Worm (Caenorhabditis elegans) whole organism, late embryonic: ENCODE measurements around the gene F36G3.3.

Source experiments
- C08G9.2 ChIP-seq: sonication (generic microtip); optimal IDR thresholded peaks from 2 replicates; lab custom pipeline; 2016; ENCODE audit warnings: mild to moderate bottlenecking, missing genetic modification characterization, moderate library complexity, missing compliant biosample characterization
- C38D4.7 ChIP-seq: fragments of 200-800 bp; sonication (Bioruptor generic); optimal IDR thresholded peaks from 2 replicates; lab custom pipeline; 2018; ENCODE audit warnings: mild to moderate bottlenecking, missing genetic modification characterization, moderate library complexity, missing compliant biosample characterization
- K02D7.2 ChIP-seq: sonication (generic microtip); optimal IDR thresholded peaks from 2 replicates; lab custom pipeline; 2017; ENCODE audit warnings: mild to moderate bottlenecking, missing genetic modification characterization, missing compliant biosample characterization
- K09A11.1 ChIP-seq: sonication (generic microtip); optimal IDR thresholded peaks from 2 replicates; lab custom pipeline; 2017; ENCODE audit warnings: antibody characterized with exemption, mild to moderate bottlenecking, missing genetic modification characterization, missing compliant biosample characterization; ENCODE audit not compliant: insufficient read depth
- T23F11.4 ChIP-seq: fragments of 200-800 bp; sonication (Bioruptor generic); optimal IDR thresholded peaks from 2 replicates; lab custom pipeline; 2018; ENCODE audit warnings: mild to moderate bottlenecking, missing genetic modification characterization, missing compliant biosample characterization
- Y22D7AL.16 ChIP-seq: sonication (generic microtip); optimal IDR thresholded peaks from 2 replicates; lab custom pipeline; 2016; ENCODE audit warnings: missing genetic modification characterization, missing compliant biosample characterization
- ama-1 ChIP-seq: fragments of 150-350 bp; optimal IDR thresholded peaks from 2 replicates; lab custom pipeline; 2014
- ceh-18 ChIP-seq: sonication (generic microtip); optimal IDR thresholded peaks from 2 replicates; lab custom pipeline; 2016; ENCODE audit warnings: missing genetic modification characterization, missing compliant biosample characterization
- ceh-31 ChIP-seq: sonication (generic microtip); optimal IDR thresholded peaks from 2 replicates; lab custom pipeline; 2016; ENCODE audit warnings: missing genetic modification characterization, missing compliant biosample characterization
- ceh-45 ChIP-seq: fragments of 200-800 bp; sonication (Bioruptor generic); IDR thresholded peaks from 2 replicates; pipeline ENCODE4 v1.3.6; 2022; ENCODE audit warnings: missing genetic modification reagents, missing genetic modification characterization, missing compliant biosample characterization
- ceh-48 ChIP-seq: sonication (generic microtip); optimal IDR thresholded peaks from 2 replicates; lab custom pipeline; 2016; ENCODE audit warnings: missing genetic modification characterization, inconsistent platforms, missing compliant biosample characterization
- ceh-6 ChIP-seq: fragments of 200-800 bp; sonication (Bioruptor generic); optimal IDR thresholded peaks from 2 replicates; lab custom pipeline; 2018; ENCODE audit warnings: mild to moderate bottlenecking, missing genetic modification characterization, missing compliant biosample characterization
- ceh-9 ChIP-seq: sonication (generic microtip); optimal IDR thresholded peaks from 2 replicates; lab custom pipeline; 2016; ENCODE audit warnings: mild to moderate bottlenecking, missing genetic modification characterization, inconsistent platforms, missing compliant biosample characterization
- che-1 ChIP-seq: sonication (generic microtip); optimal IDR thresholded peaks from 2 replicates; lab custom pipeline; 2016; ENCODE audit warnings: mild to moderate bottlenecking, missing genetic modification characterization, missing compliant biosample characterization
- dmd-4 ChIP-seq: sonication (generic microtip); optimal IDR thresholded peaks from 2 replicates; lab custom pipeline; 2016; ENCODE audit warnings: borderline replicate concordance, missing genetic modification characterization, missing compliant biosample characterization
- elt-2 ChIP-seq: sonication (generic microtip); optimal IDR thresholded peaks from 2 replicates; lab custom pipeline; 2016; ENCODE audit warnings: missing genetic modification reagents, missing genetic modification characterization, missing compliant biosample characterization
- ets-4 ChIP-seq: sonication (generic microtip); optimal IDR thresholded peaks from 2 replicates; lab custom pipeline; 2016; ENCODE audit warnings: missing genetic modification characterization, missing compliant biosample characterization
- fkh-10 ChIP-seq: fragments of 150-350 bp; optimal IDR thresholded peaks from 2 replicates; lab custom pipeline; 2014; ENCODE audit warnings: missing biosample characterization, missing genetic modification reagents, missing genetic modification characterization
- hlh-8 ChIP-seq: sonication (generic microtip); optimal IDR thresholded peaks from 2 replicates; lab custom pipeline; 2016; ENCODE audit warnings: missing genotype, missing genetic modification characterization, missing compliant biosample characterization
- lim-6 ChIP-seq: sonication (generic microtip); optimal IDR thresholded peaks from 2 replicates; lab custom pipeline; 2016; ENCODE audit warnings: missing genetic modification characterization, missing compliant biosample characterization
- madf-2 ChIP-seq: sonication (generic microtip); optimal IDR thresholded peaks from 2 replicates; lab custom pipeline; 2017; ENCODE audit warnings: missing genetic modification characterization, missing compliant biosample characterization
- mec-3 ChIP-seq: sonication (generic microtip); optimal IDR thresholded peaks from 2 replicates; lab custom pipeline; 2016; ENCODE audit warnings: borderline replicate concordance, missing genetic modification characterization, missing compliant biosample characterization
- nhr-232 ChIP-seq: sonication (generic microtip); optimal IDR thresholded peaks from 2 replicates; lab custom pipeline; 2016; ENCODE audit warnings: missing genetic modification characterization, missing compliant biosample characterization
- odd-2 ChIP-seq: sonication (generic microtip); optimal IDR thresholded peaks from 2 replicates; lab custom pipeline; 2017; ENCODE audit warnings: antibody characterized with exemption, mild to moderate bottlenecking, missing genetic modification characterization, missing compliant biosample characterization
- pax-1 ChIP-seq: fragments of 150-350 bp; optimal IDR thresholded peaks from 2 replicates; lab custom pipeline; 2014; ENCODE audit warnings: missing biosample characterization, missing genetic modification characterization
- pha-2 ChIP-seq: sonication (generic microtip); optimal IDR thresholded peaks from 2 replicates; lab custom pipeline; 2017; ENCODE audit warnings: mild to moderate bottlenecking, missing genetic modification characterization, missing compliant biosample characterization
- pqm-1 ChIP-seq: sonication (generic microtip); optimal IDR thresholded peaks from 2 replicates; lab custom pipeline; 2016; ENCODE audit warnings: missing genetic modification characterization, missing compliant biosample characterization
- pros-1 ChIP-seq: fragments of 150-350 bp; optimal IDR thresholded peaks from 2 replicates; lab custom pipeline; 2014; ENCODE audit warnings: missing biosample characterization, missing genetic modification reagents, missing genetic modification characterization
- rnt-1 ChIP-seq: sonication (generic microtip); optimal IDR thresholded peaks from 2 replicates; lab custom pipeline; 2016; ENCODE audit warnings: missing genetic modification characterization, missing compliant biosample characterization
- sdc-2 ChIP-seq: sonication (generic microtip); optimal IDR thresholded peaks from 2 replicates; lab custom pipeline; 2016; ENCODE audit warnings: missing genotype, missing genetic modification characterization, missing compliant biosample characterization
- sox-2 ChIP-seq: fragments of 200-800 bp; sonication (Bioruptor generic); IDR thresholded peaks from 2 replicates; pipeline ENCODE4 v1.3.6; 2022; ENCODE audit warnings: missing genetic modification reagents, missing genetic modification characterization, missing compliant biosample characterization
- syd-9 ChIP-seq: sonication (generic microtip); optimal IDR thresholded peaks from 2 replicates; lab custom pipeline; 2016; ENCODE audit warnings: mild to moderate bottlenecking, missing genetic modification characterization, moderate library complexity, missing compliant biosample characterization
- tbx-7 ChIP-seq: sonication (generic microtip); optimal IDR thresholded peaks from 2 replicates; lab custom pipeline; 2016; ENCODE audit warnings: missing genotype, missing genetic modification characterization, missing compliant biosample characterization
- unc-3 ChIP-seq, 2 experiments: fragments of 200-800 bp in 1 of 2; sonication (Bioruptor generic) in 1 of 2; sonication (generic microtip) in 1 of 2; conservative IDR thresholded peaks in 1 of 2; optimal IDR thresholded peaks in 1 of 2; 2 replicates each; pipeline versions ENCODE4 v1.3.6 to Lab custom; 2016 to 2022; ENCODE audit warnings: missing compliant biosample characterization in 2 of 2, missing genetic modification characterization in 2 of 2, missing genetic modification reagents in 1 of 2
- unc-42 ChIP-seq: sonication (generic microtip); optimal IDR thresholded peaks from 2 replicates; lab custom pipeline; 2016; ENCODE audit warnings: missing genotype, missing genetic modification characterization, missing compliant biosample characterization
- unc-55 ChIP-seq: sonication (generic microtip); optimal IDR thresholded peaks from 2 replicates; lab custom pipeline; 2017; ENCODE audit warnings: missing biosample characterization, missing genetic modification reagents, missing genetic modification characterization
- zip-5 ChIP-seq: sonication (generic microtip); optimal IDR thresholded peaks from 2 replicates; lab custom pipeline; 2016; ENCODE audit warnings: missing genetic modification characterization, missing compliant biosample characterization
- ztf-16 ChIP-seq: sonication (generic microtip); optimal IDR thresholded peaks from 2 replicates; lab custom pipeline; 2017; ENCODE audit warnings: missing genetic modification characterization, missing compliant biosample characterization

Gene F36G3.3

DNA sequence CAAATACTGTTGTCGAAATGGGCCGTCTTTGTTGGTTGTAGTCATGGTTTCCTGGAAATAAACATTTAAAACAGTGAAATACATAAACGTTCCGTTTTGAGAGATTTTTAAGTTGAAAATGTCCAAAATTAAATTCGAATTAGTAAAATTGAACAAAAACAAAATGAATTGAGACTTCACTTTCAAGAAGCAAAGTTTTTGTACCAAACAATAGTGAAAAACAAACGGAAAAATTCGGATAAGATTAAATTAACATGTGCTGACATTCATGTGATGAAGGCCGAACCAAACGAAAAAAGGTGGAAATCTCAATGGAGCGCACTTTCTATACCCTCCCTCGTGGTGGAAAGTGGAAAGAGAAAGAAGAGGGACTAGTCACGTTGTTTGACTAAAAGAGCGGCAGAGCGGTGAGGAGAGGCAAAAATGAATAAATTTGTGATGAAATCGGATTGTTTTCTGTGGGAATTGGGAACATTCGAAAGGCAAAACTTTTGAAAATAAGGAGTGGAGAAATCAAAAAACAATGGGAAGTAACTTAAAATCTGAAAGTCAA is 39.4 kb downstream of the F36G3.3 start, which contains the start of gene ipla-2 (continued):
- TF ChIP-seq pqm-1 (no peak), ceh-48 (tag; lab: Kevin White, UChicago) (no peak), C38D4.7 (no peak), ceh-31 (peak; percentile 64), dmd-4 (no peak), unc-42 (tag; lab: Kevin White, UChicago) (peak; percentile 87), unc-55 (GFP tag; lab: Kevin White, UChicago) (peak; percentile 34), T23F11.4 (no peak), tbx-7 (tag; lab: Kevin White, UChicago) (no peak), sdc-2 (tag; lab: Kevin White, UChicago) (no peak), K09A11.1 (tag; lab: Kevin White, UChicago) (no peak), ceh-6 (no peak), mec-3 (tag; lab: Kevin White, UChicago) (no peak), madf-2 (tag; lab: Kevin White, UChicago) (no peak), che-1 (tag; lab: Kevin White, UChicago) (no peak), zip-5 (tag; lab: Kevin White, UChicago) (no peak), nhr-232 (tag; lab: Kevin White, UChicago) (no peak), fkh-10 (GFP tag; lab: Kevin White, UChicago) (no peak), K02D7.2 (tag; lab: Kevin White, UChicago) (no peak), ztf-16 (tag; lab: Kevin White, UChicago) (no peak), pax-1 (no peak), ceh-18 (tag; lab: Kevin White, UChicago) (peak; percentile 20), unc-3 (GFP tag; conservative IDR thresholded peaks at IDR 0.05; lab: Robert Waterston, UW) (no peak), unc-3 (tag; optimal IDR thresholded peaks at IDR 0.05; lab: Kevin White, UChicago) (no peak), ets-4 (no peak), sox-2 (GFP tag; lab: Robert Waterston, UW) (no peak), ceh-45 (GFP tag; lab: Robert Waterston, UW) (no peak), odd-2 (tag; lab: Kevin White, UChicago) (no peak), elt-2 (tag; lab: Kevin White, UChicago) (no peak), hlh-8 (no peak), pros-1 (tag; lab: Kevin White, UChicago) (no peak), Y22D7AL.16 (no peak)

DNA sequence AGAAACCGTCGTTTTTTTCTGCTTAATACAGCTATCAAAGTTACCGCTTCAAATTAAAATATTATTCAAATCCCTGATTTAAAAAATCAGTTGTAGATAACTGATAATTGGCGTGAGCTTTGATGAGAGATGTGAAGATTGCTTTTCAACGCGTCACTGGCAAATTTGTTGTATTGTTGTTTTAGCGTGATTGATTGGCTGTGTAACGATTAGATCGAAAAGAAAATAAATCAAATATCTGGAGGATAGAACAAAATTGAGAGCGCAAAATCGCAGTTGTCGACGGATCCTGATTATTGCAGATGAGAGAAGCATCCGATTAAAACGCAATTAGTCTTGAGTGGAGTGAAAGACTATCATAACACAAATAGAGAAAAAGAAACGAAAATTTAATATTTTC is 42.2 kb downstream of the F36G3.3 start:
- TF ChIP-seq syd-9 = no peak
- peak; percentile 65 for TF ChIP-seq unc-55 (GFP tag; lab: Kevin White, UChicago)

DNA sequence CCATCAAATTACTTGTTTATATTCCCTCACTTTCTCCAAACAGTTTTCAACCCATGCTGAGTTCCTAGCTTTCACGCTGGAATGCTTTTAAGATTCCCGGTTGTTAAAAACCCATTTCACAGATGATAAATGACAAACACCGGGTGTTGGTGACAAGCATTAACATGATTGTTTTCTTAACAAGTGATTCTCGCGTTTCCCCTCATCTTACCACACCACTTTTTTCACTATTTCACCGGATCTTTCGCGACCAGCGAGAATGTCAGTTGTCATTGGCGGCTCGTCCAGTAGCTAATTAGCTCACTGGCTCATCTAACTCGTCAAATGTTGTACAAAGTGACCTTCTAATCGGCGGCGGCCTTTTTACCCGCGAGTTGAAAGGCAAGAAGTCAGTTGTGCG is 43.5 kb downstream of the F36G3.3 start:
- TF ChIP-seq hlh-8 (no peak), pha-2 (no peak), ama-1 (no peak), lim-6 (tag; lab: Kevin White, UChicago) (no peak), rnt-1 (tag; lab: Kevin White, UChicago) (peak; percentile 13), sdc-2 (tag; lab: Kevin White, UChicago) (no peak), ceh-9 (tag; lab: Kevin White, UChicago) (no peak)

DNA sequence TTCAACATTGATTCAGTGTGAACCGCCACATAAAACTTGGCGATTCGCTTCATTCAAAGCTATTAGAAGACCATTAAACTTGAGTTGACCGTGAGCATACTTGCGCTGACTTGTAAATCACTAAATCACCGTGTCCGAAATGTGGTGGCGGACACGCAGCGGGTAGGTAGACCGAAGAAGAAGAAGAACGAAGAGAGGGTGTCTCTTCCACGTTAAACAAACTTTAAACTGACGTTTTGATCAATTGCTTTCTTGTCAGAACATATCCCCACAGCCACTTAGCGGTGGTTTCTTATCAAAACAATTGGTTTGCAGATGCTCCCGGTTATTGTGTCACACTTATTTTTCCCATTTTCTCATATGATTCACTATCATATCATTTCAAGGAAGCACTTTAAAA is 44.9 kb downstream of the F36G3.3 start:
- TF ChIP-seq C08G9.2 (no peak), unc-55 (GFP tag; lab: Kevin White, UChicago) (peak; percentile 53)
